Worm (Caenorhabditis elegans) whole organism, L3 larva: ENCODE data around the gene CD4.8.

Experiments
- aly-2 ChIP-seq: fragments of 150-350 bp; optimal IDR thresholded peaks from 2 replicates; lab custom pipeline; 2014; ENCODE audit warnings: missing biosample characterization, missing genetic modification characterization
- elt-3 ChIP-seq, 3 experiments: fragments of 150-350 bp in 1 of 3; sonication (generic microtip) in 2 of 3; optimal IDR thresholded peaks; 2 replicates in 2 of 3; 4 replicates in 1 of 3; lab custom pipeline; 2014 to 2017; ENCODE audit warnings: missing biosample characterization in 3 of 3, missing genetic modification characterization in 3 of 3

DNA sequence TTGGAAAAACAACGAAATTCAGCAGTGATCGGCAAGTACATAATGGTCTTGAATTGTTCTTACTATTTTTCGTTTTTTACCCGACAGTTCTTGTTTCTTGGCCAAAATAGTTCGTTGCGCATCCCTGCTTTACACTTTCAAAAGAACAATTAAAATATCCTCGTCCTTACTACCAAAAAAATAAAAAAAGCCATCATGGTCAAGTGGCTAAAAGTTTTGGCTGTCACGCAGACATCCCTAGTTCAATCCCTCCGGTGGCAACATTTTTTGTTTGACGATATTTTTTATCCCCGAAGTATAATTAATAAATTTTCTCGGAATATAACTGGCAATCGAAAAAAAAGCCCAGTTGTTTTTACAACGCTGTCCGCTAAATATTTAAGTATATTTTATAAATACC, 9.3 kb downstream of the CD4.8 start:
- TF ChIP-seq elt-3 (tag; optimal IDR thresholded peaks at IDR 0.05; lab: Kevin White, UChicago) (no peak), aly-2 (no peak)
